Fruit fly (Drosophila melanogaster): Measurements from ENCODE around the gene CG17717.

DNA sequence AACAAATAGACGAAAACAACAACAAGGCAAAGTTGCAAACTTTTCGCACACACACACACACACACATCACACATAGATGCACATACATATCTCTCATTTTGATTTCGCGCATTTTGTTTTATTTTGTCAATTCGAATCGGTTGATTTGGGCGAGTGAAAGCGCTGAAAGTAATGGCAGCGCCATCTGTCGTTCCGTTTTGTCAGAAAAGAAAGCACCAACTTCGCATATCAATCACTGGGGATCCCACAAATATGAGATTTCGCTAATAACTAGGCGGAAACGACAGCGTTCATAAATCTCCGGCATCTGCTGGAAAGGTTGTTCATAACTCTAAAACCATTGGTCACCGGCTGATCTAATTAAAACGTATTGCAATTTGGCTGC, 39.0 kb upstream of the CG17717 start:
- TF ChIP-seq fd96Ca (GFP tag; IDR thresholded peaks at IDR 0.05) (no peak), EcR (GFP tag; optimal IDR thresholded peaks at IDR 0.05) (no peak), Pif1A (GFP tag; optimal IDR thresholded peaks at IDR 0.05) (no peak), CG14655 (GFP tag; optimal IDR thresholded peaks at IDR 0.05) (no peak), CG34367 (tag; optimal IDR thresholded peaks at IDR 0.05) (no peak), CG4496 (GFP tag; IDR thresholded peaks at IDR 0.05) (no peak), CG12605 (GFP tag; IDR thresholded peaks at IDR 0.05) (no peak), gl (tag; optimal IDR thresholded peaks at IDR 0.05) (no peak), CG17806 (tag; optimal IDR thresholded peaks at IDR 0.05) (no peak), D1 (tag; optimal IDR thresholded peaks at IDR 0.05) (no peak), Snoo (tag; optimal IDR thresholded peaks at IDR 0.05) (no peak)

Measured in whole organism, pupa.